Worm (Caenorhabditis elegans) whole organism, L1 larva: Measurements from ENCODE around the gene F35C8.8.

Experiments used
- blmp-1 ChIP-seq: fragments of 150-350 bp; optimal IDR thresholded peaks from 2 replicates; lab custom pipeline; 2014; ENCODE audit warnings: missing biosample characterization, missing genetic modification characterization
- egl-27 ChIP-seq, 2 experiments: fragments of 150-350 bp in 1 of 2; sonication (generic microtip); optimal IDR thresholded peaks; 3 replicates each; lab custom pipeline; 2017 to 2018; ENCODE audit warnings: missing biosample characterization in 2 of 2, missing genetic modification characterization in 2 of 2, missing genetic modification reagents in 2 of 2
- fkh-10 ChIP-seq: sonication (generic microtip); optimal IDR thresholded peaks from 2 replicates; lab custom pipeline; 2017; ENCODE audit warnings: missing biosample characterization, missing genetic modification reagents, missing genetic modification characterization
- lin-13 ChIP-seq: fragments of 150-350 bp; optimal IDR thresholded peaks from 2 replicates; lab custom pipeline; 2014; ENCODE audit warnings: missing biosample characterization, missing genetic modification reagents, missing genetic modification characterization
- lin-35 ChIP-seq, 2 experiments: fragments of 150-350 bp; optimal IDR thresholded peaks; 2 replicates each; lab custom pipeline; 2014; ENCODE audit warnings: missing biosample characterization in 2 of 2, missing genetic modification characterization in 2 of 2, missing genetic modification reagents in 2 of 2
- nhr-12 ChIP-seq: sonication (generic microtip); optimal IDR thresholded peaks from 2 replicates; lab custom pipeline; 2017; ENCODE audit warnings: missing biosample characterization, missing genetic modification characterization
- nhr-71 ChIP-seq: sonication (generic microtip); optimal IDR thresholded peaks from 2 replicates; lab custom pipeline; 2016; ENCODE audit warnings: mild to moderate bottlenecking, missing genetic modification characterization, moderate library complexity, missing compliant biosample characterization
- snpc-4 ChIP-seq: fragments of 150-350 bp; optimal IDR thresholded peaks from 2 replicates; lab custom pipeline; 2014; ENCODE audit warnings: missing biosample characterization, missing genetic modification characterization
- unc-30 ChIP-seq: sonication (generic microtip); optimal IDR thresholded peaks from 2 replicates; lab custom pipeline; 2017; ENCODE audit warnings: missing biosample characterization, missing genetic modification characterization
- unc-62 ChIP-seq: fragments of 150-350 bp; optimal IDR thresholded peaks from 2 replicates; lab custom pipeline; 2014; ENCODE audit warnings: missing biosample characterization, missing genetic modification reagents, missing genetic modification characterization
- unc-86 ChIP-seq: sonication (generic microtip); optimal IDR thresholded peaks from 2 replicates; lab custom pipeline; 2016; ENCODE audit warnings: missing genetic modification characterization, missing compliant biosample characterization
- ztf-4 ChIP-seq: fragments of 150-350 bp; optimal IDR thresholded peaks from 2 replicates; lab custom pipeline; 2014; ENCODE audit warnings: missing biosample characterization, missing genetic modification characterization

DNA sequence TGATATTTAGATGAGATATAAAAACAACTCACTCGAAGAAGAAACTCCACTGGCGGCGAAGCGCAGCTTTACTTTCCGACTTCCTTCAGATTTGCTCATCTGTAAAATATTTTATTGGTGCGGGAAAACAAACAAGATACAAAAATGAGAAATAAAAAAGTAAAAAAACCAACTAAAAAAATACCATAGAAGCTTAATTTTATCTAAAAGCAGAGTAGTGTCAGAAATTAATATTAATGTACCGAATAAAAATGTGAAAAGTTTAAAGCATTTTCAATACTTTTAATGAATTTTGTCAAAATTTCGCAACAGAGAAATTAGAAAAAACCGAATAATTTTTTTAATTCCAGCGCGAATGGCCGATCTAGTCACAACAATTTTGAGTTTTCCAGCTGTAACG lies 49.2 kb downstream of the F35C8.8 start, which contains the start of gene sto-2:
- no peak for TF ChIP-seq unc-62 (GFP tag; lab: Kevin White, UChicago)
- no peak for TF ChIP-seq fkh-10 (GFP tag; lab: Kevin White, UChicago)
- TF ChIP-seq lin-35 (GFP tag; optimal IDR thresholded peaks at IDR 0.05; lab: Kevin White, UChicago): no peak
- TF ChIP-seq snpc-4 (tag; lab: Kevin White, UChicago): no peak
- no peak for TF ChIP-seq lin-13 (GFP tag; lab: Kevin White, UChicago)
- no peak for TF ChIP-seq unc-86 (tag; lab: Kevin White, UChicago)
- no peak for TF ChIP-seq nhr-12 (tag; lab: Kevin White, UChicago)
- no peak for TF ChIP-seq unc-30 (tag; lab: Kevin White, UChicago)
- TF ChIP-seq blmp-1 (tag; lab: Kevin White, UChicago): no peak
- no peak for TF ChIP-seq egl-27 (tag; optimal IDR thresholded peaks at IDR 0.05; lab: Kevin White, UChicago)
- TF ChIP-seq ztf-4 (tag; lab: Kevin White, UChicago): no peak
- TF ChIP-seq nhr-71 (tag; lab: Kevin White, UChicago): no peak
